Fruit fly (Drosophila melanogaster) S2 (cell line): Measurements from ENCODE around the gene nrv2.

Experiments used
- CG8478 ChIP-seq: fragments of >200 bp; optimal IDR thresholded peaks from 2 replicates; lab custom pipeline; 2018
- CTCF ChIP-seq, 2 experiments: fragments of >200 bp; optimal IDR thresholded peaks; 2 replicates each; lab custom pipeline; 2018

The nrv2 gene

dm6 chr2L:6798762-6799246 lies at the start of gene nrv2, which contains the start of gene CG43610:
Gene nrv2 (minus strand): TSS chr2L:6798862.
Gene CG43610 (plus strand): TSS chr2L:6799196.
- TF ChIP-seq CTCF (optimal IDR thresholded peaks at IDR 0.05; lab: Kevin White, UChicago) (no peak), CG8478 (lab: Kevin White, UChicago) (no peak)

dm6 chr2L:6843434-6843833 lies 44.8 kb upstream of the nrv2 start:
- TF ChIP-seq CG8478 (lab: Kevin White, UChicago) (no peak), CTCF (optimal IDR thresholded peaks at IDR 0.05; lab: Kevin White, UChicago) (no peak)

dm6 chr2L:6841349-6841748 lies 42.7 kb upstream of the nrv2 start:
- TF ChIP-seq CTCF (optimal IDR thresholded peaks at IDR 0.05; lab: Kevin White, UChicago) (no peak), CG8478 (lab: Kevin White, UChicago) (no peak)

- TF ChIP-seq CTCF (optimal IDR thresholded peaks at IDR 0.05; lab: Kevin White, UChicago) (no peak), CG8478 (lab: Kevin White, UChicago) (no peak)
These were observed 39.2 kb upstream of the nrv2 start for dm6 chr2L:6837829-6838228.

- no peak for TF ChIP-seq CG8478 (lab: Kevin White, UChicago)
- TF ChIP-seq CTCF (optimal IDR thresholded peaks at IDR 0.05; lab: Kevin White, UChicago): no peak
These were observed 37.5 kb upstream of the nrv2 start for dm6 chr2L:6836114-6836513.

dm6 chr2L:6833661-6834073 lies 35.0 kb upstream of the nrv2 start:
- TF ChIP-seq CTCF (optimal IDR thresholded peaks at IDR 0.05; lab: Kevin White, UChicago): no peak
- no peak for TF ChIP-seq CG8478 (lab: Kevin White, UChicago)

- no peak for TF ChIP-seq CG8478 (lab: Kevin White, UChicago)
- no peak for TF ChIP-seq CTCF (optimal IDR thresholded peaks at IDR 0.05; lab: Kevin White, UChicago)
These were observed 31.6 kb upstream of the nrv2 start for dm6 chr2L:6830264-6830729.

- TF ChIP-seq CG8478 (lab: Kevin White, UChicago) (no peak), CTCF (optimal IDR thresholded peaks at IDR 0.05; lab: Kevin White, UChicago) (no peak)
These were observed 29.0 kb upstream of the nrv2 start for dm6 chr2L:6827558-6828122.

- TF ChIP-seq CG8478 (lab: Kevin White, UChicago) (no peak), CTCF (optimal IDR thresholded peaks at IDR 0.05; lab: Kevin White, UChicago) (no peak)
These were observed 27.6 kb upstream of the nrv2 start for dm6 chr2L:6826298-6826697.

dm6 chr2L:6822044-6822443 lies 23.4 kb upstream of the nrv2 start:
- TF ChIP-seq CTCF (optimal IDR thresholded peaks at IDR 0.05; lab: Kevin White, UChicago) (no peak), CG8478 (lab: Kevin White, UChicago) (no peak)

dm6 chr2L:6821631-6822030 lies 23.0 kb upstream of the nrv2 start, which contains the start of gene sens-2:
Gene sens-2 (plus strand): TSS chr2L:6821934.
- TF ChIP-seq CG8478 (lab: Kevin White, UChicago) (no peak), CTCF (optimal IDR thresholded peaks at IDR 0.05; lab: Kevin White, UChicago) (no peak)

dm6 chr2L:6819230-6820049 lies 20.8 kb upstream of the nrv2 start:
- no peak for TF ChIP-seq CG8478 (lab: Kevin White, UChicago)
- TF ChIP-seq CTCF (optimal IDR thresholded peaks at IDR 0.05; lab: Kevin White, UChicago): no peak

- TF ChIP-seq CG8478 (lab: Kevin White, UChicago) (no peak), CTCF (optimal IDR thresholded peaks at IDR 0.05; lab: Kevin White, UChicago) (no peak)
These were observed 19.7 kb upstream of the nrv2 start for dm6 chr2L:6818357-6818756.

dm6 chr2L:6817493-6817892 lies 18.8 kb upstream of the nrv2 start:
- TF ChIP-seq CG8478 (lab: Kevin White, UChicago): no peak
- TF ChIP-seq CTCF (optimal IDR thresholded peaks at IDR 0.05; lab: Kevin White, UChicago): no peak

- TF ChIP-seq CG8478 (lab: Kevin White, UChicago) (no peak), CTCF (optimal IDR thresholded peaks at IDR 0.05; lab: Kevin White, UChicago) (no peak)
These were observed 7.1 kb upstream of the nrv2 start, which contains the start of gene CG17375 for dm6 chr2L:6805783-6806182. Gene CG17375 (minus strand): TSS chr2L:6805792.
